Worm (Caenorhabditis elegans): Measurements from ENCODE around the gene cyn-4.

DNA sequence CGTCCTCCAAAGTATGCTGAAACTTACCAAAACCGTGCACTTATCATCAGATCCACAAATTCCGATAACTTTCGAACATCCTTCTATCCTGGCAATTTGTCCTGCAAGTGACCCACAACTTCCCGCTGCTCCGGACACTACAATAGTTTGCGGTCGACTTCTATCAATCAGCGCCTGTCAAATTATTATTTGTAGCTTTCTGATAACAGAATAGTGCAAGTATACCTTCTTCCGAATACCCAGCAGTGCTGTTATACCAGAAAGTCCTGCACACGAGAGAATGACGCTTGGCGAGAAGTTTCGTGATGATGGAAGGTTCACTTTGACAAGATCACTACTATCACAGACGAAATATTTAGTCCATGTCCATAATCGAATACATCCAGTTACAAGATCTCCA lies 13.1 kb downstream of the cyn-4 start:
- TF ChIP-seq nhr-129 (tag; optimal IDR thresholded peaks at IDR 0.05) (no peak), nhr-237 (tag; optimal IDR thresholded peaks at IDR 0.05) (no peak)
